Worm (Caenorhabditis elegans): Measurements from ENCODE around the gene akap-1.

The akap-1 gene

ce11 chrIII:6411914-6412313 lies 58.7 kb downstream of the akap-1 start, which contains the start of gene C05D11.5:
Gene C05D11.5, minus strand, starts transcription at chrIII:6412014.
- TF ChIP-seq klf-2 (GFP tag; conservative IDR thresholded peaks at IDR 0.05) (no peak), med-1 (GFP tag; optimal IDR thresholded peaks at IDR 0.05; ENCODE audit: insufficient read depth) (no peak), cog-1 (tag; optimal IDR thresholded peaks at IDR 0.05) (no peak)

DNA sequence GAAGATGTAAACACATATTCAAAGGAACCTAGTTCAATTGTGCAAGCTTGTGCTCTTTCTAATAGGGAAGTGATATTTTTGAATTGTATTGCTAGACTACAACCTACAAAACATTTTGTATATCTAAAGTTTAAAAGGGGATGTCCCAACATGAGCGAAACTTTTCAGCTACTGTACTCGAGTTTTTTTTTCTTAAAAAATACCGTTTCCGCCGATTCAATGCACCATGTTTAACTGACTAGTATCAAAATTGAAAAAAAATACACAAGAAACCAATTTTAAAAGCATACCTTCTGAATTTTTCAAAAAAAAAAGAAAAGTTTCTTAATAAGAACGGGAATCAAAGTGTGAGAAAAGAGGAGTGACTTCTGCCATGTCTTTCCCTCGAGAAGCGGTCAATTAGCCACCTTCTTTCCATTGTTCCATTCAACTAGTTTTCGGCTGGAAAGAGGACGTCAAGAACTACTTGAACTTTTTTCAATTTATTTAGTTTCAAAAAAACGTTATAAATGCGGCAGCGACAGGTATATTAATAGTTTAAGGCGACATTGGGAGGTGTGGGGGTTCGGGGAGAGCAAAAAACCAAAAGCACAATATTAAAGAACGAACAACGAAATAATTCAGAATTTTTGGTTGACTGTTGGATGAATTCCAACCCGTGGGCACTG lies 62.3 kb downstream of the akap-1 start, which contains the start of gene nas-4:
Gene nas-4 (minus strand): TSS at position 351 of the 668 bp plus-strand sequence.
- TF ChIP-seq ztf-29 (GFP tag; IDR thresholded peaks at IDR 0.05) (no peak), klf-2 (GFP tag; conservative IDR thresholded peaks at IDR 0.05) (no peak), cog-1 (tag; optimal IDR thresholded peaks at IDR 0.05) (no peak), med-1 (GFP tag; optimal IDR thresholded peaks at IDR 0.05; ENCODE audit: insufficient read depth) (no peak), ztf-23 (GFP tag; IDR thresholded peaks at IDR 0.05) (no peak)

All from whole organism, midembryonic.